Worm (Caenorhabditis elegans) whole organism, L4 larva: Measurements from ENCODE around the gene srx-24.

Source experiments
- D1046.2 ChIP-seq: fragments of 200-800 bp; sonication (Bioruptor generic); IDR thresholded peaks from 2 replicates; pipeline ENCODE4 v1.3.6; 2022; ENCODE audit warnings: missing genetic modification characterization, missing compliant biosample characterization
- F44E2.7 ChIP-seq: fragments of 200-800 bp; sonication (Bioruptor generic); IDR thresholded peaks from 2 replicates; pipeline ENCODE4 v2.1.2; 2022; ENCODE audit warnings: missing genetic modification characterization, missing compliant biosample characterization
- F49E8.2 ChIP-seq: sonication (generic microtip); optimal IDR thresholded peaks from 2 replicates; lab custom pipeline; 2016; ENCODE audit warnings: missing compliant biosample characterization, mild to moderate bottlenecking, missing genetic modification characterization, borderline replicate concordance
- T20F7.1 ChIP-seq: fragments of 200-800 bp; sonication (Bioruptor generic); optimal IDR thresholded peaks from 2 replicates; lab custom pipeline; 2018; ENCODE audit warnings: mild to moderate bottlenecking, missing genetic modification characterization, missing compliant biosample characterization
- Y105C5A.15 ChIP-seq: fragments of 200-800 bp; sonication (Bioruptor generic); IDR thresholded peaks from 2 replicates; pipeline ENCODE4 v1.3.6; 2022; ENCODE audit warnings: missing genetic modification characterization, missing compliant biosample characterization
- Y5F2A.4 ChIP-seq: fragments of 200-800 bp; sonication (Bioruptor generic); optimal IDR thresholded peaks from 2 replicates; lab custom pipeline; 2018; ENCODE audit warnings: mild to moderate bottlenecking, missing genetic modification characterization, missing compliant biosample characterization
- aha-1 ChIP-seq: fragments of 150-350 bp; peaks from one replicate; lab custom pipeline; 2014; ENCODE audit warnings: missing biosample characterization, missing genetic modification characterization
- arid-1 ChIP-seq: fragments of 200-800 bp; sonication (Bioruptor generic); conservative IDR thresholded peaks from 2 replicates; pipeline ENCODE4 v1.3.6; 2022; ENCODE audit warnings: missing genetic modification reagents, missing genetic modification characterization, missing compliant biosample characterization
- ctbp-1 ChIP-seq: fragments of 200-800 bp; sonication (Bioruptor generic); IDR thresholded peaks from 2 replicates; pipeline ENCODE4 v1.3.6; 2022; ENCODE audit warnings: missing genetic modification reagents, missing genetic modification characterization, missing compliant biosample characterization
- daf-12 ChIP-seq: fragments of 150-350 bp; optimal IDR thresholded peaks from 2 replicates; lab custom pipeline; 2014; ENCODE audit warnings: missing biosample characterization, missing genetic modification reagents, missing genetic modification characterization
- egl-27 ChIP-seq: sonication (generic microtip); optimal IDR thresholded peaks from 3 replicates; lab custom pipeline; 2017; ENCODE audit warnings: missing biosample characterization, missing genetic modification reagents, missing genetic modification characterization
- egl-43 ChIP-seq: fragments of 200-800 bp; sonication (Bioruptor generic); IDR thresholded peaks from 2 replicates; pipeline ENCODE4 v1.3.6; 2022; ENCODE audit warnings: missing genetic modification reagents, missing genetic modification characterization, missing compliant biosample characterization
- lin-1 ChIP-seq: fragments of 200-800 bp; sonication (Bioruptor generic); IDR thresholded peaks from 2 replicates; pipeline ENCODE4 v1.3.6; 2022; ENCODE audit warnings: missing genetic modification reagents, missing genetic modification characterization, missing compliant biosample characterization
- lin-15B ChIP-seq: fragments of 150-350 bp; sonication (generic microtip); optimal IDR thresholded peaks from 3 replicates; lab custom pipeline; 2014; ENCODE audit warnings: missing biosample characterization, missing genetic modification characterization
- lin-38 ChIP-seq: fragments of 200-800 bp; sonication (Bioruptor generic); IDR thresholded peaks from 2 replicates; pipeline ENCODE4 v1.3.6; 2022; ENCODE audit warnings: missing genetic modification reagents, missing genetic modification characterization, missing compliant biosample characterization
- lsy-2 ChIP-seq, 2 experiments: fragments of 150-350 bp in 1 of 2; sonication (generic microtip) in 1 of 2; optimal IDR thresholded peaks; 2 replicates each; lab custom pipeline; 2014 to 2017; ENCODE audit warnings: missing biosample characterization in 2 of 2, missing genetic modification characterization in 2 of 2
- mdt-29 ChIP-seq: fragments of 200-800 bp; sonication (Bioruptor generic); IDR thresholded peaks from 2 replicates; pipeline ENCODE4 v1.3.6; 2022; ENCODE audit warnings: missing genetic modification reagents, missing genetic modification characterization, missing compliant biosample characterization
- mep-1 ChIP-seq: fragments of 150-350 bp; sonication (generic microtip); optimal IDR thresholded peaks from 3 replicates; lab custom pipeline; 2014; ENCODE audit warnings: missing biosample characterization, missing genetic modification characterization
- mxl-2 ChIP-seq: fragments of 200-800 bp; sonication (Bioruptor generic); conservative IDR thresholded peaks from 2 replicates; pipeline ENCODE4 v1.3.6; 2022; ENCODE audit warnings: missing genetic modification reagents, missing genetic modification characterization, missing compliant biosample characterization
- nhr-10 ChIP-seq: fragments of 150-350 bp; optimal IDR thresholded peaks from 2 replicates; lab custom pipeline; 2014; ENCODE audit warnings: missing biosample characterization, missing genetic modification characterization
- nhr-25 ChIP-seq: sonication (generic microtip); optimal IDR thresholded peaks from 2 replicates; lab custom pipeline; 2017; ENCODE audit warnings: missing genetic modification characterization, mild to moderate bottlenecking, missing compliant biosample characterization, antibody characterized with exemption, moderate library complexity, borderline replicate concordance; ENCODE audit not compliant: insufficient read depth
- nhr-28 ChIP-seq: fragments of 150-350 bp; optimal IDR thresholded peaks from 2 replicates; lab custom pipeline; 2014; ENCODE audit warnings: missing biosample characterization, missing genetic modification characterization
- nhr-41 ChIP-seq: fragments of 200-800 bp; sonication (Bioruptor generic); IDR thresholded peaks from 2 replicates; pipeline ENCODE4 v1.3.6; 2022; ENCODE audit warnings: missing genetic modification reagents, missing genetic modification characterization, missing compliant biosample characterization
- nhr-76 ChIP-seq: fragments of 150-350 bp; optimal IDR thresholded peaks from 2 replicates; lab custom pipeline; 2014; ENCODE audit warnings: missing biosample characterization, missing genetic modification characterization
- pha-4 ChIP-seq, 2 experiments: fragments of 150-350 bp in 1 of 2; fragments of 200-800 bp in 1 of 2; sonication (Bioruptor generic) in 1 of 2; IDR thresholded peaks in 1 of 2; optimal IDR thresholded peaks in 1 of 2; 2 replicates each; pipeline versions ENCODE4 v1.3.6 to Lab custom; 2014 to 2022; ENCODE audit warnings: missing genetic modification characterization in 2 of 2, missing genetic modification reagents in 2 of 2, missing biosample characterization in 1 of 2, missing compliant biosample characterization in 1 of 2
- sdz-12 ChIP-seq: fragments of 200-800 bp; sonication (Bioruptor generic); optimal IDR thresholded peaks from 2 replicates; lab custom pipeline; 2018; ENCODE audit warnings: mild to moderate bottlenecking, missing genetic modification characterization, missing compliant biosample characterization
- set-16 ChIP-seq: fragments of 200-800 bp; sonication (Bioruptor generic); IDR thresholded peaks from 2 replicates; pipeline ENCODE4 v1.3.6; 2022; ENCODE audit warnings: missing genetic modification reagents, missing genetic modification characterization, missing compliant biosample characterization
- snpc-4 ChIP-seq: fragments of 150-350 bp; optimal IDR thresholded peaks from 2 replicates; lab custom pipeline; 2014; ENCODE audit warnings: missing biosample characterization, missing genetic modification characterization
- unc-39 ChIP-seq: sonication (generic microtip); optimal IDR thresholded peaks from 2 replicates; lab custom pipeline; 2017; ENCODE audit warnings: missing biosample characterization, missing genetic modification characterization
- unc-62 ChIP-seq, 3 experiments: fragments of 150-350 bp in 1 of 3; sonication (generic microtip); optimal IDR thresholded peaks in 2 of 3; peaks in 1 of 3; 1 replicate in 1 of 3; 2 replicates in 2 of 3; lab custom pipeline; 2014 to 2017; ENCODE audit warnings: missing biosample characterization in 3 of 3, missing genetic modification characterization in 3 of 3, missing genetic modification reagents in 3 of 3, missing genotype in 1 of 3
- zip-2 ChIP-seq: fragments of 150-350 bp; optimal IDR thresholded peaks from 2 replicates; lab custom pipeline; 2014; ENCODE audit warnings: missing biosample characterization, missing genetic modification characterization

The srx-24 gene

ce11 chrV:2711429-2711828 is 38.5 kb downstream of the srx-24 start, which contains the start of gene C24B9.3 (continued):
- no peak for TF ChIP-seq egl-27 (tag; lab: Kevin White, UChicago)

ce11 chrV:2710192-2710591 is 39.7 kb downstream of the srx-24 start:
- TF ChIP-seq set-16 (no peak), T20F7.1 (no peak), F44E2.7 (GFP tag; lab: Robert Waterston, UW) (no peak)

- 0 out of 2 replicates have a peak, but pooled peaks have one; percentile 29 for TF ChIP-seq D1046.2 (GFP tag; lab: Robert Waterston, UW)
- peak; percentile 62 for TF ChIP-seq set-16
- TF ChIP-seq lsy-2 (tag; optimal IDR thresholded peaks at IDR 0.05; lab: Kevin White, UChicago), result no peak
- TF ChIP-seq, all 104 proteins: peak for 2
These were observed 43.5 kb downstream of the srx-24 start for ce11 chrV:2706379-2706778.

- TF ChIP-seq egl-43 (GFP tag; lab: Robert Waterston, UW) (0 out of 2 replicates have a peak, but pooled peaks have one; percentile 24), sdz-12 (GFP tag; lab: Kevin White, UChicago) (peak; percentile 38), set-16 (peak; percentile 84), aha-1 (tag; lab: Kevin White, UChicago) (peak; percentile 90), nhr-28 (tag; lab: Kevin White, UChicago) (no peak), F44E2.7 (GFP tag; lab: Robert Waterston, UW) (0 out of 2 replicates have a peak, but pooled peaks have one; percentile 13), daf-12 (tag; lab: Kevin White, UChicago) (no peak), arid-1 (no peak), Y5F2A.4 (GFP tag; lab: Kevin White, UChicago) (no peak), nhr-76 (tag; lab: Kevin White, UChicago) (no peak)
These were observed 46.6 kb downstream of the srx-24 start for ce11 chrV:2703299-2703698.

- 0 out of 2 replicates have a peak, but pooled peaks have one; percentile 9 for TF ChIP-seq mdt-29 (GFP tag; lab: Robert Waterston, UW)
- no peak for TF ChIP-seq F49E8.2
- TF ChIP-seq lin-15B (tag; lab: Kevin White, UChicago), result no peak
- no peak for TF ChIP-seq mxl-2 (GFP tag; lab: Robert Waterston, UW)
- TF ChIP-seq F44E2.7 (GFP tag; lab: Robert Waterston, UW), result no peak
- no peak for TF ChIP-seq nhr-10 (tag; lab: Kevin White, UChicago)
- no peak for TF ChIP-seq nhr-41 (GFP tag; lab: Robert Waterston, UW)
- TF ChIP-seq zip-2, result no peak
- TF ChIP-seq unc-62 (GFP tag; optimal IDR thresholded peaks at IDR 0.05 in 1 of 2; lab: Kevin White, UChicago), result peak in 1 of 2 experiments; percentile 88
- no peak for TF ChIP-seq unc-62 (tag; optimal IDR thresholded peaks at IDR 0.05; lab: Kevin White, UChicago)
- peak; percentile 82 for TF ChIP-seq set-16
These were observed 47.0 kb downstream of the srx-24 start for ce11 chrV:2702883-2703282.

DNA sequence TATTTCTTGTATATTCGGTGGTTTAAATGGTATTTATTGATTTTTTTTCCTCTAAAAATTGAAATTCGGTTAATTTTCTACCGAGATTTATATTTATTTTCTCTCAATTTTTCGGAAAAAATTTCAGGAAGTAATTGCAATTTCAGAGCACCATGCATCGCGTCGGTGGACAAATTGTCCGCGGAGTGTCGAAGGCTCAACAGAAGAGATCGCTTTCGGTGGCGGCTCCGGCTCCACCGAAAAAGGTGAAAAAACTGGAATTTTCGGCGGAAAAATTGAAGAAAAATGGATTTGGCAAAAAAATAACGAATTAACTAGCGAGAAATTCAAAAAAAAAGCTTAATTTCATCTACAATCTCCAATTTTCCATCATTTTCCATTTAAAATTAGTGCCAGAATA is 51.1 kb downstream of the srx-24 start, which contains the start of gene nuo-5:
TSS of gene nuo-5 (plus strand) at position 147 of the 400 bp plus-strand sequence.
- no peak for TF ChIP-seq snpc-4
- TF ChIP-seq pha-4 (GFP tag; IDR thresholded peaks at IDR 0.05; lab: Robert Waterston, UW), result 0 out of 2 replicates have a peak, but pooled peaks have one; percentile 27
- TF ChIP-seq pha-4 (tag; optimal IDR thresholded peaks at IDR 0.05; lab: Kevin White, UChicago), result no peak
- no peak for TF ChIP-seq ctbp-1 (GFP tag; lab: Robert Waterston, UW)
- 0 out of 2 replicates have a peak, but pooled peaks have one; percentile 18 for TF ChIP-seq lin-38 (GFP tag; lab: Robert Waterston, UW)
- no peak for TF ChIP-seq Y105C5A.15
- peak in 1 of 2 experiments; percentile 61 for TF ChIP-seq unc-62 (GFP tag; optimal IDR thresholded peaks at IDR 0.05 in 1 of 2; lab: Kevin White, UChicago)
- no peak for TF ChIP-seq unc-62 (tag; optimal IDR thresholded peaks at IDR 0.05; lab: Kevin White, UChicago)
- TF ChIP-seq mep-1 (tag; lab: Kevin White, UChicago), result no peak
- TF ChIP-seq unc-39 (tag; lab: Kevin White, UChicago), result no peak
- TF ChIP-seq lin-1 (GFP tag; lab: Robert Waterston, UW), result no peak
- TF ChIP-seq nhr-25 (tag; lab: Kevin White, UChicago), result no peak
